Fruit fly (Drosophila melanogaster) whole organism, wandering third instar larva: ENCODE results near the gene CG9395.

Source experiments
- Abd-B ChIP-seq: fragments of >200 bp; optimal IDR thresholded peaks from 2 replicates; lab custom pipeline; 2017; ENCODE audit warnings: missing biosample characterization, missing genetic modification characterization
- OdsH ChIP-seq: fragments of 200-800 bp; sonication (Bioruptor generic); optimal IDR thresholded peaks from 2 replicates; lab custom pipeline; 2016; ENCODE audit warnings: missing biosample characterization, mild to moderate bottlenecking, missing genetic modification characterization
- lola ChIP-seq: fragments of >200 bp; optimal IDR thresholded peaks from 2 replicates; lab custom pipeline; 2017; ENCODE audit warnings: missing biosample characterization, missing genetic modification characterization
- psq ChIP-seq: fragments of 200-800 bp; sonication (Bioruptor generic); optimal IDR thresholded peaks from 3 replicates; lab custom pipeline; 2017; ENCODE audit warnings: missing biosample characterization, mild to moderate bottlenecking, missing genetic modification characterization, moderate library complexity

DNA sequence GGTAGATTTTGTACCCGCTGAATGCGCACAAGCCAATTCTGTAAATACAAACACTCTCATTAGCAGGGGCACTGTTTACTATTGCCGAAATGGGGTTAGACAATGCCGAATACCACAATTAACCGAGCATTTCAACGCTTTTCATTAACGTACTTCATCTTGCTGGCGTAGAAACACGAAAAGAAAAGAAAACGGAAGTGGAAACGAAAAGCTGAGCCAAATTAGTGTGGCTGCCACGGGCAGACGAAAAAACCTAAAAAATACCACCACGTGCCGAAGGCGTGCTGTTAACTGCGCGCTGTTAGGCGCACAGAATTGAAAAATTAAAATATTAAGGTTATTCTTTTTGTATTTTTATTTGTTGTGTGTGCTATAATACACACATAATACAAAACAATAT, 40.0 kb upstream of the CG9395 start, which contains the start of gene RpL24:
- TF ChIP-seq Abd-B (GFP tag; lab: Kevin White, UChicago), result no peak
- peak; percentile 87 for TF ChIP-seq OdsH (GFP tag; lab: Kevin White, UChicago)
- peak; percentile 74 for TF ChIP-seq psq (GFP tag; lab: Kevin White, UChicago)
- TF ChIP-seq lola, result no peak
